Fruit fly (Drosophila melanogaster) whole organism, prepupa: ENCODE measurements around the gene CG9921.
A peak's percentile ranks its signal among the peaks of the same experiment; 100 is the strongest.

Experiments
- CG10631 ChIP-seq: fragments of 200-800 bp; sonication (Bioruptor generic); optimal IDR thresholded peaks from 2 replicates; lab custom pipeline; 2016; ENCODE audit warnings: missing biosample characterization, missing genetic modification characterization
- CG10669 ChIP-seq: fragments of 200-800 bp; sonication (Bioruptor generic); optimal IDR thresholded peaks from 3 replicates; lab custom pipeline; 2018; ENCODE audit warnings: missing biosample characterization, mild to moderate bottlenecking, missing genetic modification characterization, moderate library complexity
- CG11762 ChIP-seq: fragments of 200-800 bp; sonication (Bioruptor generic); optimal IDR thresholded peaks from 3 replicates; lab custom pipeline; 2016; ENCODE audit warnings: missing biosample characterization, missing genetic modification characterization; ENCODE audit not compliant: insufficient read depth
- CG11902 ChIP-seq: fragments of 200-800 bp; sonication (Bioruptor generic); optimal IDR thresholded peaks from 3 replicates; lab custom pipeline; 2016; ENCODE audit warnings: missing biosample characterization, missing genetic modification characterization
- CG15336 ChIP-seq: fragments of 200-800 bp; sonication (Bioruptor generic); IDR thresholded peaks from 2 replicates; pipeline ENCODE4 v1.3.6; 2022; ENCODE audit warnings: missing biosample characterization, missing genetic modification characterization
- CG1621 ChIP-seq: fragments of 200-800 bp; sonication (Bioruptor generic); optimal IDR thresholded peaks from 3 replicates; lab custom pipeline; 2018; ENCODE audit warnings: missing biosample characterization, mild to moderate bottlenecking, missing genetic modification characterization
- CG16779 ChIP-seq: fragments of 200-800 bp; sonication (Bioruptor generic); optimal IDR thresholded peaks from 3 replicates; lab custom pipeline; 2017; ENCODE audit warnings: missing biosample characterization, mild to moderate bottlenecking, missing genetic modification characterization
- CG31627 ChIP-seq: fragments of 200-800 bp; sonication (Bioruptor generic); optimal IDR thresholded peaks from 3 replicates; lab custom pipeline; 2016; ENCODE audit warnings: missing biosample characterization, missing genetic modification characterization
- CG32006 ChIP-seq: fragments of 200-800 bp; sonication (Bioruptor generic); optimal IDR thresholded peaks from 3 replicates; lab custom pipeline; 2017; ENCODE audit warnings: missing biosample characterization, mild to moderate bottlenecking, missing genetic modification characterization
- CG34406 ChIP-seq: fragments of 200-800 bp; sonication (Bioruptor generic); optimal IDR thresholded peaks from 3 replicates; lab custom pipeline; 2016; ENCODE audit warnings: missing biosample characterization, missing genetic modification characterization
- CG3919 ChIP-seq: fragments of 200-800 bp; sonication (Bioruptor generic); optimal IDR thresholded peaks from 3 replicates; lab custom pipeline; 2016; ENCODE audit warnings: missing biosample characterization, missing genetic modification characterization
- CG6163 ChIP-seq: fragments of 200-800 bp; sonication (Bioruptor generic); IDR thresholded peaks from 3 replicates; pipeline ENCODE4 v1.3.6; 2022; ENCODE audit warnings: missing biosample characterization, missing genetic modification characterization
- CG7368 ChIP-seq: fragments of 200-800 bp; sonication (Bioruptor generic); optimal IDR thresholded peaks from 3 replicates; lab custom pipeline; 2016; ENCODE audit warnings: missing biosample characterization, missing genetic modification characterization
- CG8119 ChIP-seq: fragments of 200-800 bp; sonication (Bioruptor generic); IDR thresholded peaks from 3 replicates; pipeline ENCODE4 v1.3.6; 2022; ENCODE audit warnings: missing biosample characterization, missing genetic modification characterization
- CG8319 ChIP-seq: fragments of 200-800 bp; sonication (Bioruptor generic); optimal IDR thresholded peaks from 3 replicates; lab custom pipeline; 2016; ENCODE audit warnings: missing biosample characterization, missing genetic modification characterization
- CG8632 ChIP-seq: fragments of 200-800 bp; sonication (Bioruptor generic); optimal IDR thresholded peaks from 3 replicates; lab custom pipeline; 2016; ENCODE audit warnings: missing biosample characterization, missing genetic modification characterization
- Eip75B ChIP-seq: fragments of 200-800 bp; sonication (Bioruptor generic); optimal IDR thresholded peaks from 3 replicates; lab custom pipeline; 2016; ENCODE audit warnings: missing biosample characterization, missing genetic modification characterization
- Eip78C ChIP-seq: fragments of 200-800 bp; sonication (Bioruptor generic); peaks from one replicate; lab custom pipeline; 2016; ENCODE audit warnings: missing biosample characterization, missing genetic modification characterization
- Ets21C ChIP-seq: fragments of 200-800 bp; sonication (Bioruptor generic); optimal IDR thresholded peaks from 3 replicates; lab custom pipeline; 2016; ENCODE audit warnings: missing biosample characterization, missing genetic modification characterization
- Ets96B ChIP-seq: fragments of 200-800 bp; optimal IDR thresholded peaks from 2 replicates; lab custom pipeline; 2019; ENCODE audit warnings: missing biosample characterization, mild to moderate bottlenecking, missing genetic modification characterization, moderate library complexity
- Gug ChIP-seq: fragments of 200-800 bp; sonication (Bioruptor generic); IDR thresholded peaks from 2 replicates; pipeline ENCODE4 v1.3.6; 2022; ENCODE audit warnings: missing biosample characterization, missing genetic modification characterization
- Lpt ChIP-seq: fragments of 200-800 bp; sonication (Bioruptor generic); optimal IDR thresholded peaks from 3 replicates; lab custom pipeline; 2016; ENCODE audit warnings: missing biosample characterization, missing genetic modification characterization
- Met ChIP-seq: fragments of 200-800 bp; sonication (Bioruptor generic); optimal IDR thresholded peaks from 3 replicates; lab custom pipeline; 2016; ENCODE audit warnings: missing biosample characterization, missing genetic modification characterization
- OdsH ChIP-seq: fragments of 200-800 bp; sonication (Bioruptor generic); optimal IDR thresholded peaks from 3 replicates; lab custom pipeline; 2016; ENCODE audit warnings: missing biosample characterization, missing genetic modification characterization
- Smox ChIP-seq: fragments of 200-800 bp; sonication (Bioruptor generic); optimal IDR thresholded peaks from 3 replicates; lab custom pipeline; 2016; ENCODE audit warnings: missing biosample characterization, missing genetic modification characterization
- Sox102F ChIP-seq: fragments of 200-800 bp; sonication (Bioruptor generic); optimal IDR thresholded peaks from 2 replicates; lab custom pipeline; 2016; ENCODE audit warnings: missing biosample characterization, mild to moderate bottlenecking, missing genetic modification characterization
- Sox14 ChIP-seq: fragments of 200-800 bp; sonication (Bioruptor generic); optimal IDR thresholded peaks from 3 replicates; lab custom pipeline; 2016; ENCODE audit warnings: missing biosample characterization, missing genetic modification characterization
- Sox15 ChIP-seq: fragments of 200-800 bp; sonication (Bioruptor generic); optimal IDR thresholded peaks from 3 replicates; lab custom pipeline; 2016; ENCODE audit warnings: missing biosample characterization, missing genetic modification characterization
- achi ChIP-seq: fragments of 200-800 bp; sonication (Bioruptor generic); optimal IDR thresholded peaks from 3 replicates; lab custom pipeline; 2016; ENCODE audit warnings: missing biosample characterization, missing genetic modification characterization
- acj6 ChIP-seq: fragments of 200-800 bp; sonication (Bioruptor generic); optimal IDR thresholded peaks from 3 replicates; lab custom pipeline; 2016; ENCODE audit warnings: missing biosample characterization, missing genetic modification characterization
- dac ChIP-seq: fragments of 200-800 bp; sonication (Bioruptor generic); optimal IDR thresholded peaks from 2 replicates; lab custom pipeline; 2017; ENCODE audit warnings: missing biosample characterization, mild to moderate bottlenecking, missing genetic modification characterization
- eg ChIP-seq: fragments of 200-800 bp; sonication (Bioruptor generic); IDR thresholded peaks from 3 replicates; pipeline ENCODE4 v1.3.6; 2022; ENCODE audit warnings: missing biosample characterization, missing genetic modification characterization
- esn ChIP-seq: fragments of 200-800 bp; sonication (Bioruptor generic); optimal IDR thresholded peaks from 2 replicates; lab custom pipeline; 2016; ENCODE audit warnings: missing biosample characterization, mild to moderate bottlenecking, missing genetic modification characterization, moderate library complexity
- fd85E ChIP-seq: fragments of 200-800 bp; sonication (Bioruptor generic); optimal IDR thresholded peaks from 3 replicates; lab custom pipeline; 2016; ENCODE audit warnings: missing biosample characterization, missing genetic modification characterization
- lz ChIP-seq: fragments of 200-800 bp; sonication (Bioruptor generic); optimal IDR thresholded peaks from 3 replicates; lab custom pipeline; 2016; ENCODE audit warnings: missing biosample characterization, missing genetic modification characterization
- net ChIP-seq: fragments of 200-800 bp; sonication (Bioruptor generic); optimal IDR thresholded peaks from 3 replicates; lab custom pipeline; 2016; ENCODE audit warnings: missing biosample characterization, missing genetic modification characterization
- pdm3 ChIP-seq: fragments of 200-800 bp; sonication (Bioruptor generic); optimal IDR thresholded peaks from 3 replicates; lab custom pipeline; 2016; ENCODE audit warnings: missing biosample characterization, missing genetic modification characterization
- salr ChIP-seq, 2 experiments: fragments of 200-800 bp; sonication (Bioruptor generic); optimal IDR thresholded peaks; 3 replicates each; lab custom pipeline; 2016 to 2018; ENCODE audit warnings: missing biosample characterization in 2 of 2, missing genetic modification characterization in 2 of 2, mild to moderate bottlenecking in 1 of 2
- spab ChIP-seq: fragments of 200-800 bp; sonication (Bioruptor generic); optimal IDR thresholded peaks from 2 replicates; lab custom pipeline; 2017; ENCODE audit warnings: missing biosample characterization, mild to moderate bottlenecking, missing genetic modification characterization, missing genetic modification reagents
- ss ChIP-seq, 2 experiments: fragments of 200-800 bp; sonication (Bioruptor generic); optimal IDR thresholded peaks; 2 replicates in 1 of 2; 3 replicates in 1 of 2; lab custom pipeline; 2017 to 2018; ENCODE audit warnings: mild to moderate bottlenecking in 2 of 2, missing biosample characterization in 2 of 2, missing genetic modification characterization in 2 of 2, moderate library complexity in 1 of 2
- svp ChIP-seq: fragments of 200-800 bp; sonication (Bioruptor generic); peaks from one replicate; lab custom pipeline; 2016; ENCODE audit warnings: missing biosample characterization, missing genetic modification characterization
- topi ChIP-seq: fragments of 200-800 bp; sonication (Bioruptor generic); optimal IDR thresholded peaks from 3 replicates; lab custom pipeline; 2016; ENCODE audit warnings: missing biosample characterization, missing genetic modification characterization
- vri ChIP-seq: fragments of 200-800 bp; sonication (Bioruptor generic); optimal IDR thresholded peaks from 3 replicates; lab custom pipeline; 2016; ENCODE audit warnings: missing biosample characterization, mild to moderate bottlenecking, missing genetic modification characterization

CG9921 gene

dm6 chrX:16323536-16323935, 9.9 kb downstream of the CG9921 start:
- no peak for TF ChIP-seq Sox14
- peak; percentile 19 for TF ChIP-seq Eip78C

DNA sequence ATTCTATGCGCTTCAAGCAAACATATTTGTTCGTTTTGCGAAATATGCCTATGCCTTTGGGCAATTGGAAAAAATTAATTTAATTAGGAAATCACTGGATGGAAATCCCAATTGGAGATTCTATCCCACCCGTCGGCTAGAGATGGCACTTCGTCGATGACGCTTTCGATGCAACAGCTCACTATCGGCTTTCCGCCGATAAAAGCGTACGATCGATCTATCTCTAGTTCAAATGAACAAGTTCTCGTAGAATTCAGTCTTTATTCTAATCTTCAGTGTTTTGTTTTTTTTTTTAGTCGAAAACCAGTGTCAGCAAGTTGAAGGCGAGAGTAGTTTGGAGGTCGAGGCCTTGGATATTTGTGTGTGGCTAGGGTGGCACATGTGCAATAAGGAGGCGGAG, 10.3 kb downstream of the CG9921 start, which contains the start of the genes CG9917 and CG32579:
Gene CG9917 (minus strand): TSS at position 169 of the 400 bp plus-strand sequence.
Gene CG32579 (plus strand): TSS at position 224 of the 400 bp plus-strand sequence.
- TF ChIP-seq CG1621 (tag; lab: Kevin White, UChicago) (peak; percentile 32), Sox14 (peak; percentile 48), lz (GFP tag; lab: Kevin White, UChicago) (no peak), CG7368 (GFP tag; lab: Kevin White, UChicago) (no peak), OdsH (GFP tag; lab: Kevin White, UChicago) (no peak), ss (GFP tag; optimal IDR thresholded peaks at IDR 0.05; lab: Kevin White, UChicago) (no peak)

DNA sequence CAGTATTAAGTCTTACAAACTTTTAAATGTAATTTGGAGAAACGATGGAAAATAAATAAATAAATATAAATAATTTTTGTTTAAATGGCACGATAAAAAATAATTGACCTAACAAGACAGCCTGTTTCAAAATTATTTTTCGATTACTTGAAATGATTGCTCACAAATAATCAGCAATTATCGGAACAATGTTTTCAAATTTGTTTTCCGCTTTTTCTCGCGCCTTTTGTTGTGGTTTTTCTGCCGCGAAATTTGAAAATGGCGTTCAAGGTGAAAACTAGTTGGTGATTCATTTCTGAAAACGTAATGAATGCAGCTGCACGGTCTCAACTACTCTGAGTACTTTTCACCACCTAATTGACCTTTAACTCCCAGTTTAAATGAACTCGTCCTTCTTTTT, 12.4 kb downstream of the CG9921 start:
- no peak for TF ChIP-seq CG1621 (tag; lab: Kevin White, UChicago)
- no peak for TF ChIP-seq svp (GFP tag; lab: Kevin White, UChicago)
- no peak for TF ChIP-seq Sox15
- no peak for TF ChIP-seq Sox102F (GFP tag; lab: Kevin White, UChicago)
- no peak for TF ChIP-seq Ets21C (GFP tag; lab: Kevin White, UChicago)
- no peak for TF ChIP-seq CG11902 (GFP tag; lab: Kevin White, UChicago)
- TF ChIP-seq salr (GFP tag; optimal IDR thresholded peaks at IDR 0.05; lab: Kevin White, UChicago), result no peak
- no peak for TF ChIP-seq Gug (GFP tag; lab: Robert Waterston, UW)
- no peak for TF ChIP-seq eg (GFP tag; lab: Robert Waterston, UW)
- no peak for TF ChIP-seq esn (GFP tag; lab: Kevin White, UChicago)
- TF ChIP-seq net (GFP tag; lab: Kevin White, UChicago), result no peak
- no peak for TF ChIP-seq CG15336 (GFP tag; lab: Robert Waterston, UW)
- no peak for TF ChIP-seq CG8632 (GFP tag; lab: Kevin White, UChicago)
- TF ChIP-seq CG32006 (GFP tag; lab: Kevin White, UChicago), result no peak
- no peak for TF ChIP-seq CG8319 (GFP tag; lab: Kevin White, UChicago)
- no peak for TF ChIP-seq dac
- TF ChIP-seq CG16779, result no peak

DNA sequence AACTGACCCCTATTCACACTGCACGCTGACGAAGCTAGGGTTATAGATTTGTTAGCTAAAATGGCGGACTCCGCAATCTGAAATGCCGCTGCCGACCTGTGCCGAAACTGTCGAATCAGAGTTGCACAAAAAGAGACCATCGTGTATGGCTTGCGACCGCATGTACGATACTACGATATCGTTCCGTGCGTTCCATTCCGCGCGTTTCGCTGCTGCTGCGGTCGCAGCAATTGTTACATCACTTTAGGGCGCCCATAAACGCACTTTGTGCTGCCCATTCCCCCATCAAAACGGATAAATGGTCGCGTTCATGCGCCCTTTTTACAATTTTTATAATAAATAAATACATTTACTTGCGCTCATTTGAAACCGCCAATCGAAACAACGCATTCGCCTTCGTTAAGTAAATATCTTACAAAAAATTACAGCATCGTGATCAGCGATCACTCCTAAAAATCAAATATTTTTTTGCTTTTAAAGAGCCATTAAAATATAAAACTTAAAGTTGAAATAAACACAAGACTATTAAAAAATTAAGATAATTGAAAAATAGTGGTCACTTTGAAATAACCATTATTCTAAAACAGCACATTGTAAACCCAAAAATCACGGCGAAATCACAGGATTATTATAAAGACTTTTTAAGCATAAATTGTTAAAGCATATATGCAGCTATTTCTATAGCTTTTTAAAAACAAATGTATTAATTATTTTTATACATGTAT, 13.0 kb downstream of the CG9921 start, which contains the start of gene Cyp1:
Gene Cyp1 (minus strand): TSS at position 174 of the 725 bp plus-strand sequence.
- TF ChIP-seq CG32006 (GFP tag; lab: Kevin White, UChicago), result no peak
- TF ChIP-seq Met (GFP tag; lab: Kevin White, UChicago), result no peak
- no peak for TF ChIP-seq CG10669 (GFP tag; lab: Kevin White, UChicago)
- TF ChIP-seq Smox (GFP tag; lab: Kevin White, UChicago), result no peak
- TF ChIP-seq CG3919 (GFP tag; lab: Kevin White, UChicago), result no peak
- TF ChIP-seq Ets96B (tag; lab: Kevin White, UChicago), result no peak
- no peak for TF ChIP-seq acj6 (GFP tag; lab: Kevin White, UChicago)
- peak; percentile 16 for TF ChIP-seq CG15336 (GFP tag; lab: Robert Waterston, UW)
- no peak for TF ChIP-seq OdsH (GFP tag; lab: Kevin White, UChicago)
- peak; percentile 64; the same call in 1 of the 3 replicates for TF ChIP-seq CG6163
- no peak for TF ChIP-seq CG34406 (GFP tag; lab: Kevin White, UChicago)
- TF ChIP-seq eg (GFP tag; lab: Robert Waterston, UW), result no peak; the same call in 2 of the 3 replicates
- TF ChIP-seq Eip75B (GFP tag; lab: Kevin White, UChicago), result no peak
- TF ChIP-seq CG10631 (GFP tag; lab: Kevin White, UChicago), result no peak
- no peak for TF ChIP-seq CG8319 (GFP tag; lab: Kevin White, UChicago)
- TF ChIP-seq CG31627 (GFP tag; lab: Kevin White, UChicago), result no peak
- TF ChIP-seq Sox102F (GFP tag; lab: Kevin White, UChicago), result no peak
- TF ChIP-seq spab, result no peak
- peak; percentile 2 for TF ChIP-seq Lpt (GFP tag; lab: Kevin White, UChicago)
- TF ChIP-seq Sox14, result peak; percentile 17
- no peak for TF ChIP-seq esn (GFP tag; lab: Kevin White, UChicago)
- peak; percentile 32 for TF ChIP-seq topi
- TF ChIP-seq achi, result peak; percentile 27
- no peak for TF ChIP-seq salr (GFP tag; optimal IDR thresholded peaks at IDR 0.05; lab: Kevin White, UChicago)
- TF ChIP-seq CG8632 (GFP tag; lab: Kevin White, UChicago), result no peak
- no peak for TF ChIP-seq dac
- no peak for TF ChIP-seq fd85E (GFP tag; lab: Kevin White, UChicago)
- no peak for TF ChIP-seq pdm3 (GFP tag; lab: Kevin White, UChicago)
- TF ChIP-seq Sox15, result peak; percentile 20
- TF ChIP-seq net (GFP tag; lab: Kevin White, UChicago), result no peak
- TF ChIP-seq svp (GFP tag; lab: Kevin White, UChicago), result no peak
- peak; percentile 88 for TF ChIP-seq vri (GFP tag; lab: Kevin White, UChicago)
- no peak for TF ChIP-seq CG11762 (GFP tag; lab: Kevin White, UChicago)
- peak; percentile 13 for TF ChIP-seq CG11902 (GFP tag; lab: Kevin White, UChicago)
- TF ChIP-seq CG8119, result no peak
